Worm (Caenorhabditis elegans) whole organism, L4 larva: ENCODE data around the gene vab-8.

Experiments used
- D1046.2 ChIP-seq: fragments of 200-800 bp; sonication (Bioruptor generic); IDR thresholded peaks from 2 replicates; pipeline ENCODE4 v1.3.6; 2022; ENCODE audit warnings: missing genetic modification characterization, missing compliant biosample characterization
- Y75B8A.6 ChIP-seq: fragments of 200-800 bp; sonication (Bioruptor generic); IDR thresholded peaks from 2 replicates; pipeline ENCODE4 v1.3.6; 2022; ENCODE audit warnings: missing genetic modification reagents, missing genetic modification characterization, missing compliant biosample characterization
- ZK337.2 ChIP-seq: fragments of 200-800 bp; sonication (Bioruptor generic); IDR thresholded peaks from 2 replicates; pipeline ENCODE4 v1.3.6; 2022; ENCODE audit warnings: missing genetic modification reagents, missing genetic modification characterization, missing compliant biosample characterization
- ama-1 ChIP-seq: fragments of 150-350 bp; optimal IDR thresholded peaks from 2 replicates; lab custom pipeline; 2014; ENCODE audit warnings: inconsistent platforms, mixed read lengths
- daf-12 ChIP-seq: fragments of 150-350 bp; optimal IDR thresholded peaks from 2 replicates; lab custom pipeline; 2014; ENCODE audit warnings: missing biosample characterization, missing genetic modification reagents, missing genetic modification characterization
- lin-39 ChIP-seq: fragments of 150-350 bp; optimal IDR thresholded peaks from 2 replicates; lab custom pipeline; 2014; ENCODE audit warnings: missing biosample characterization, missing genetic modification reagents, missing genetic modification characterization
- mdl-1 ChIP-seq, 2 experiments: fragments of 150-350 bp in 1 of 2; sonication (generic microtip) in 1 of 2; optimal IDR thresholded peaks; 2 replicates each; lab custom pipeline; 2014 to 2017; ENCODE audit warnings: missing biosample characterization in 2 of 2, missing genetic modification characterization in 2 of 2
- nhr-237 ChIP-seq: sonication (generic microtip); optimal IDR thresholded peaks from 2 replicates; lab custom pipeline; 2017; ENCODE audit warnings: missing biosample characterization, missing genetic modification characterization
- nhr-6 ChIP-seq: fragments of 150-350 bp; optimal IDR thresholded peaks from 2 replicates; lab custom pipeline; 2014; ENCODE audit warnings: missing biosample characterization, missing genetic modification characterization
- skn-1 ChIP-seq: fragments of 150-350 bp; optimal IDR thresholded peaks from 2 replicates; lab custom pipeline; 2014; ENCODE audit warnings: missing biosample characterization, missing genetic modification characterization
- snpc-4 ChIP-seq: fragments of 150-350 bp; optimal IDR thresholded peaks from 2 replicates; lab custom pipeline; 2014; ENCODE audit warnings: missing biosample characterization, missing genetic modification characterization
- unc-62 ChIP-seq, 3 experiments: fragments of 150-350 bp in 1 of 3; sonication (generic microtip); optimal IDR thresholded peaks in 2 of 3; peaks in 1 of 3; 1 replicate in 1 of 3; 2 replicates in 2 of 3; lab custom pipeline; 2014 to 2017; ENCODE audit warnings: missing biosample characterization in 3 of 3, missing genetic modification characterization in 3 of 3, missing genetic modification reagents in 3 of 3, missing genotype in 1 of 3
- zag-1 ChIP-seq: fragments of 150-350 bp; optimal IDR thresholded peaks from 2 replicates; lab custom pipeline; 2014; ENCODE audit warnings: missing biosample characterization, missing genetic modification characterization

ce11 chrV:12251041-12251440 lies 37.9 kb downstream of the vab-8 start, which contains the start of gene T04H1.5:
- TF ChIP-seq zag-1 (tag; lab: Kevin White, UChicago), result no peak
- no peak for TF ChIP-seq D1046.2 (GFP tag; lab: Robert Waterston, UW)
- TF ChIP-seq daf-12, result no peak
- TF ChIP-seq nhr-237, result no peak
- TF ChIP-seq unc-62 (GFP tag; optimal IDR thresholded peaks at IDR 0.05 in 1 of 2; lab: Kevin White, UChicago), result no peak
- no peak for TF ChIP-seq unc-62 (tag; optimal IDR thresholded peaks at IDR 0.05; lab: Kevin White, UChicago)
- TF ChIP-seq snpc-4 (tag; lab: Kevin White, UChicago), result no peak
- no peak for TF ChIP-seq ama-1
- no peak for TF ChIP-seq skn-1 (tag; lab: Kevin White, UChicago)
- TF ChIP-seq nhr-6 (tag; lab: Kevin White, UChicago), result no peak
- TF ChIP-seq Y75B8A.6 (GFP tag; lab: Robert Waterston, UW), result no peak
- TF ChIP-seq lin-39 (tag; lab: Kevin White, UChicago), result no peak
- no peak for TF ChIP-seq ZK337.2 (GFP tag; lab: Robert Waterston, UW)
- no peak for TF ChIP-seq mdl-1 (tag; optimal IDR thresholded peaks at IDR 0.05; lab: Kevin White, UChicago)
